Fruit fly (Drosophila melanogaster): Measurements from ENCODE around the gene Cpr72Ea.

- TF ChIP-seq CG33017 (tag; optimal IDR thresholded peaks at IDR 0.05) (peak; percentile 43), kay (GFP tag; ENCODE audit: borderline replicate concordance) (no peak), CG7045 (GFP tag; optimal IDR thresholded peaks at IDR 0.05) (no peak), CG12768 (GFP tag; optimal IDR thresholded peaks at IDR 0.05) (no peak), cic (GFP tag; optimal IDR thresholded peaks at IDR 0.05) (no peak), Clk (GFP tag; optimal IDR thresholded peaks at IDR 0.05) (no peak), CG7101 (tag; optimal IDR thresholded peaks at IDR 0.05) (no peak), CG5204 (GFP tag; optimal IDR thresholded peaks at IDR 0.05) (no peak), bab1 (GFP tag; optimal IDR thresholded peaks at IDR 0.05) (no peak)
Measured at dm6 chr3L:16359219-16359748, 3.1 kb upstream of the Cpr72Ea start, which contains the start of gene ringer.

Data from whole organism, adult.